Worm (Caenorhabditis elegans) whole organism, mixed stage, embryonic: ENCODE measurements around the gene vit-4.

Experiments
- M03D4.4 ChIP-seq: sonication (generic microtip); optimal IDR thresholded peaks from 2 replicates; lab custom pipeline; 2017; ENCODE audit warnings: mild to moderate bottlenecking, missing genetic modification characterization, missing compliant biosample characterization
- bed-3 ChIP-seq: fragments of 200-800 bp; sonication (Bioruptor generic); optimal IDR thresholded peaks from 3 replicates; lab custom pipeline; 2018; ENCODE audit warnings: mild to moderate bottlenecking, missing genetic modification characterization, moderate library complexity, missing compliant biosample characterization
- blmp-1 ChIP-seq: fragments of 150-350 bp; optimal IDR thresholded peaks from 2 replicates; lab custom pipeline; 2014; ENCODE audit warnings: missing biosample characterization, missing genetic modification characterization
- ceh-39 ChIP-seq: fragments of 150-350 bp; optimal IDR thresholded peaks from 2 replicates; lab custom pipeline; 2014; ENCODE audit warnings: missing biosample characterization, missing genetic modification characterization
- ceh-43 ChIP-seq: fragments of 200-800 bp; sonication (Bioruptor generic); optimal IDR thresholded peaks from 2 replicates; lab custom pipeline; 2018; ENCODE audit warnings: mild to moderate bottlenecking, missing genetic modification characterization, moderate library complexity, missing compliant biosample characterization
- ceh-83 ChIP-seq: fragments of 200-800 bp; sonication (Bioruptor generic); optimal IDR thresholded peaks from 2 replicates; lab custom pipeline; 2018; ENCODE audit warnings: mild to moderate bottlenecking, missing genetic modification characterization, missing compliant biosample characterization
- ces-1 ChIP-seq: fragments of 150-350 bp; optimal IDR thresholded peaks from 2 replicates; lab custom pipeline; 2014; ENCODE audit warnings: missing biosample characterization, missing genetic modification reagents, missing genetic modification characterization
- cnd-1 ChIP-seq: fragments of 200-800 bp; sonication (Bioruptor generic); optimal IDR thresholded peaks from 2 replicates; lab custom pipeline; 2018; ENCODE audit warnings: mild to moderate bottlenecking, missing genetic modification characterization, missing compliant biosample characterization
- drap-1 ChIP-seq: fragments of 200-800 bp; sonication (Bioruptor generic); optimal IDR thresholded peaks from 3 replicates; lab custom pipeline; 2018; ENCODE audit warnings: mild to moderate bottlenecking, missing genetic modification characterization, missing compliant biosample characterization
- elt-1 ChIP-seq: sonication (generic microtip); optimal IDR thresholded peaks from 2 replicates; lab custom pipeline; 2017; ENCODE audit warnings: missing genetic modification characterization, mild to moderate bottlenecking, missing compliant biosample characterization, antibody characterized with exemption, moderate library complexity, borderline replicate concordance; ENCODE audit not compliant: insufficient read depth
- flh-1 ChIP-seq: fragments of 200-800 bp; sonication (Bioruptor generic); optimal IDR thresholded peaks from 2 replicates; lab custom pipeline; 2018; ENCODE audit warnings: mild to moderate bottlenecking, missing genetic modification characterization, moderate library complexity, missing compliant biosample characterization
- ham-2 ChIP-seq: fragments of 200-800 bp; sonication (Bioruptor generic); optimal IDR thresholded peaks from 2 replicates; lab custom pipeline; 2018; ENCODE audit warnings: mild to moderate bottlenecking, missing genetic modification characterization, missing compliant biosample characterization
- hlh-1 ChIP-seq: fragments of 150-350 bp; optimal IDR thresholded peaks from 2 replicates; lab custom pipeline; 2014; ENCODE audit warnings: missing biosample characterization, missing genetic modification reagents, missing genetic modification characterization
- lin-13 ChIP-seq: fragments of 150-350 bp; optimal IDR thresholded peaks from 2 replicates; lab custom pipeline; 2014; ENCODE audit warnings: missing biosample characterization, missing genetic modification characterization
- lin-32 ChIP-seq: fragments of 200-800 bp; sonication (Bioruptor generic); optimal IDR thresholded peaks from 2 replicates; lab custom pipeline; 2018; ENCODE audit warnings: mild to moderate bottlenecking, missing genetic modification characterization, missing compliant biosample characterization
- lsy-2 ChIP-seq: fragments of 150-350 bp; optimal IDR thresholded peaks from 2 replicates; lab custom pipeline; 2014; ENCODE audit warnings: missing biosample characterization, missing genetic modification characterization
- mab-5 ChIP-seq: fragments of 150-350 bp; optimal IDR thresholded peaks from 2 replicates; lab custom pipeline; 2014; ENCODE audit warnings: missing biosample characterization, missing genetic modification characterization
- mls-2 ChIP-seq: sonication (generic microtip); optimal IDR thresholded peaks from 2 replicates; lab custom pipeline; 2016; ENCODE audit warnings: mild to moderate bottlenecking, missing genetic modification characterization, moderate library complexity, missing compliant biosample characterization
- nhr-2 ChIP-seq: fragments of 150-350 bp; optimal IDR thresholded peaks from 2 replicates; lab custom pipeline; 2014; ENCODE audit warnings: missing biosample characterization, missing genetic modification characterization
- nhr-237 ChIP-seq: fragments of 150-350 bp; optimal IDR thresholded peaks from 2 replicates; lab custom pipeline; 2014; ENCODE audit warnings: missing biosample characterization, missing genetic modification characterization
- nhr-28 ChIP-seq: fragments of 150-350 bp; optimal IDR thresholded peaks from 2 replicates; lab custom pipeline; 2014; ENCODE audit warnings: missing biosample characterization, missing genetic modification characterization
- nhr-76 ChIP-seq: sonication (generic microtip); optimal IDR thresholded peaks from 2 replicates; lab custom pipeline; 2017; ENCODE audit warnings: missing biosample characterization, missing genetic modification characterization
- pha-4 ChIP-seq: fragments of 150-350 bp; optimal IDR thresholded peaks from 2 replicates; lab custom pipeline; 2018; ENCODE audit warnings: missing biosample characterization, missing genetic modification reagents, missing genetic modification characterization
- sem-2 ChIP-seq: fragments of 200-800 bp; sonication (Bioruptor generic); optimal IDR thresholded peaks from 2 replicates; lab custom pipeline; 2018; ENCODE audit warnings: mild to moderate bottlenecking, missing genetic modification characterization, missing compliant biosample characterization
- snpc-4 ChIP-seq: fragments of 150-350 bp; optimal IDR thresholded peaks from 2 replicates; lab custom pipeline; 2014; ENCODE audit warnings: missing biosample characterization, missing genetic modification characterization
- sptf-1 ChIP-seq: sonication (generic microtip); optimal IDR thresholded peaks from 2 replicates; lab custom pipeline; 2017; ENCODE audit warnings: mild to moderate bottlenecking, missing genetic modification characterization, moderate library complexity, missing compliant biosample characterization
- tbx-8 ChIP-seq: fragments of 200-800 bp; sonication (Bioruptor generic); optimal IDR thresholded peaks from 2 replicates; lab custom pipeline; 2018; ENCODE audit warnings: mild to moderate bottlenecking, missing genetic modification characterization, moderate library complexity, missing compliant biosample characterization
- unc-120 ChIP-seq: sonication (generic microtip); optimal IDR thresholded peaks from 2 replicates; lab custom pipeline; 2017; ENCODE audit warnings: missing genetic modification characterization, missing compliant biosample characterization; ENCODE audit not compliant: poor library complexity, severe bottlenecking
- unc-62 ChIP-seq: fragments of 150-350 bp; optimal IDR thresholded peaks from 2 replicates; lab custom pipeline; 2014; ENCODE audit warnings: missing biosample characterization, missing genetic modification reagents, missing genetic modification characterization
- zip-8 ChIP-seq: fragments of 150-350 bp; optimal IDR thresholded peaks from 2 replicates; lab custom pipeline; 2014; ENCODE audit warnings: missing biosample characterization, missing genetic modification characterization
- ztf-11 ChIP-seq: fragments of 150-350 bp; optimal IDR thresholded peaks from 2 replicates; lab custom pipeline; 2014; ENCODE audit warnings: missing biosample characterization, missing genetic modification characterization

vit-4 gene

ce11 chrX:3602622-3603021 is 38.9 kb upstream of the vit-4 start:
- TF ChIP-seq lin-32 (no peak), ztf-11 (no peak), ham-2 (no peak), ces-1 (GFP tag; lab: Kevin White, UChicago) (no peak), snpc-4 (no peak), ceh-39 (tag; lab: Kevin White, UChicago) (no peak), tbx-8 (GFP tag; lab: Kevin White, UChicago) (no peak), elt-1 (tag; lab: Kevin White, UChicago) (no peak), nhr-76 (tag; lab: Kevin White, UChicago) (no peak), mls-2 (no peak), pha-4 (tag; lab: Kevin White, UChicago) (no peak), zip-8 (tag; lab: Kevin White, UChicago) (no peak), nhr-237 (tag; lab: Kevin White, UChicago) (no peak), lsy-2 (tag; lab: Kevin White, UChicago) (no peak), nhr-28 (tag; lab: Kevin White, UChicago) (no peak), lin-13 (tag; lab: Kevin White, UChicago) (no peak), flh-1 (GFP tag; lab: Kevin White, UChicago) (no peak), mab-5 (tag; lab: Kevin White, UChicago) (no peak)

DNA sequence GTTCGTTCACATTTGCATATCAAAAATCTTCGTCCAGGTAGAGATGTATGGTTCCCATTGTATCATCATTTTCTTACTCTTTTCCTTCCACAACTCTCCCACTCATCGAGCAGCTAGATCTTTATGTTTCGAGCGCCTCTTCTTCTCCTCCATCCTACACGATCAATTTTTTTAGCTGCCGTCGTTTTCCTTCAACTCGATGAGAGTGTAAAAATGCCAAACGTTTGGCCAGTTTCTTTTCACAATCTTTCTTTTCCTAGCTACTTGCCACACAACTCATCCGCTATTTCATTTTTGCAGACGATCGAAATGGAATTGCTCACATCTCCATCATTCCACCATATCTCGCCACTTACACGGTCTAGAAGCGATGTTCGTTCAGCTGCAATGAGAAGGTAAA is 37.8 kb upstream of the vit-4 start, which contains the start of gene C18B2.3:
C18B2.3 (plus strand) TSS at position 301 of the 400 bp plus-strand sequence.
- TF ChIP-seq hlh-1 (tag; lab: Kevin White, UChicago) (peak; percentile 18), lsy-2 (tag; lab: Kevin White, UChicago) (no peak)

ce11 chrX:3600390-3600789 is 36.6 kb upstream of the vit-4 start, which contains the start of gene cgr-1:
Gene cgr-1, minus strand, starts transcription at chrX:3600457.
- no peak for TF ChIP-seq nhr-76 (tag; lab: Kevin White, UChicago)
- TF ChIP-seq unc-120 (tag; lab: Kevin White, UChicago), result no peak
- no peak for TF ChIP-seq drap-1 (GFP tag; lab: Kevin White, UChicago)
- TF ChIP-seq nhr-2 (tag; lab: Kevin White, UChicago), result no peak
- no peak for TF ChIP-seq ceh-43 (GFP tag; lab: Kevin White, UChicago)
- TF ChIP-seq pha-4 (tag; lab: Kevin White, UChicago), result no peak
- TF ChIP-seq zip-8 (tag; lab: Kevin White, UChicago), result no peak
- TF ChIP-seq M03D4.4 (tag; lab: Kevin White, UChicago), result no peak
- no peak for TF ChIP-seq hlh-1 (tag; lab: Kevin White, UChicago)
- TF ChIP-seq ceh-39 (tag; lab: Kevin White, UChicago), result no peak

ce11 chrX:3599860-3600259 is 36.1 kb upstream of the vit-4 start:
- TF ChIP-seq sptf-1 (tag; lab: Kevin White, UChicago) (no peak), unc-62 (GFP tag; lab: Kevin White, UChicago) (peak; percentile 1), unc-120 (tag; lab: Kevin White, UChicago) (peak; percentile 8), ham-2 (no peak), snpc-4 (no peak), bed-3 (GFP tag; lab: Kevin White, UChicago) (no peak), ceh-83 (no peak), hlh-1 (tag; lab: Kevin White, UChicago) (peak; percentile 80), ceh-43 (GFP tag; lab: Kevin White, UChicago) (no peak), lin-13 (tag; lab: Kevin White, UChicago) (no peak), zip-8 (tag; lab: Kevin White, UChicago) (no peak)

- TF ChIP-seq elt-1 (tag; lab: Kevin White, UChicago), result no peak
- peak; percentile 72 for TF ChIP-seq blmp-1 (tag; lab: Kevin White, UChicago)
Observed at ce11 chrX:3596967-3597366, 33.2 kb upstream of the vit-4 start.

- TF ChIP-seq nhr-2 (tag; lab: Kevin White, UChicago) (no peak), mls-2 (no peak), ces-1 (GFP tag; lab: Kevin White, UChicago) (no peak), snpc-4 (no peak), ham-2 (peak; percentile 92), cnd-1 (tag; lab: Kevin White, UChicago) (no peak), blmp-1 (tag; lab: Kevin White, UChicago) (peak; percentile 77), ztf-11 (no peak), bed-3 (GFP tag; lab: Kevin White, UChicago) (no peak), lin-32 (no peak), mab-5 (tag; lab: Kevin White, UChicago) (no peak), M03D4.4 (tag; lab: Kevin White, UChicago) (no peak), sem-2 (GFP tag; lab: Kevin White, UChicago) (no peak), zip-8 (tag; lab: Kevin White, UChicago) (no peak), elt-1 (tag; lab: Kevin White, UChicago) (peak; percentile 85), unc-120 (tag; lab: Kevin White, UChicago) (no peak), lsy-2 (tag; lab: Kevin White, UChicago) (no peak)
Observed at ce11 chrX:3596303-3596772, 32.6 kb upstream of the vit-4 start, which contains the start of gene T27A10.6. Gene T27A10.6, minus strand, starts transcription at chrX:3596353.
